Worm (Caenorhabditis elegans) whole organism, L1 larva: Measurements from ENCODE around the gene fbxb-77.

Experiments used
- C04F5.9 ChIP-seq: sonication (generic microtip); optimal IDR thresholded peaks from 2 replicates; lab custom pipeline; 2016; ENCODE audit warnings: missing genetic modification characterization, missing compliant biosample characterization
- F16B12.6 ChIP-seq: fragments of 150-350 bp; optimal IDR thresholded peaks from 2 replicates; lab custom pipeline; 2014; ENCODE audit warnings: missing biosample characterization, missing genetic modification characterization
- blmp-1 ChIP-seq: fragments of 150-350 bp; optimal IDR thresholded peaks from 2 replicates; lab custom pipeline; 2014; ENCODE audit warnings: missing biosample characterization, missing genetic modification characterization
- ceh-8 ChIP-seq: fragments of 200-800 bp; sonication (Bioruptor generic); optimal IDR thresholded peaks from 2 replicates; lab custom pipeline; 2018; ENCODE audit warnings: mild to moderate bottlenecking, missing genetic modification characterization, moderate library complexity, missing compliant biosample characterization
- ceh-82 ChIP-seq, 3 experiments: fragments of 150-350 bp in 1 of 3; sonication (generic microtip) in 2 of 3; optimal IDR thresholded peaks; 2 replicates each; lab custom pipeline; 2014 to 2017; ENCODE audit warnings: missing biosample characterization in 3 of 3, missing genetic modification characterization in 3 of 3
- ceh-88 ChIP-seq: fragments of 200-800 bp; sonication (Bioruptor generic); IDR thresholded peaks from 2 replicates; pipeline ENCODE4 v1.3.6; 2022; ENCODE audit warnings: missing genetic modification characterization, missing compliant biosample characterization
- ceh-90 ChIP-seq: sonication (generic microtip); optimal IDR thresholded peaks from 2 replicates; lab custom pipeline; 2016; ENCODE audit warnings: missing genetic modification characterization, missing compliant biosample characterization
- dpl-1 ChIP-seq, 3 experiments: fragments of 150-350 bp in 2 of 3; sonication (generic microtip) in 1 of 3; optimal IDR thresholded peaks; 2 replicates each; lab custom pipeline; 2014 to 2017; ENCODE audit warnings: missing biosample characterization in 3 of 3, missing genetic modification characterization in 3 of 3, missing genetic modification reagents in 3 of 3
- dsc-1 ChIP-seq: sonication (generic microtip); optimal IDR thresholded peaks from 2 replicates; lab custom pipeline; 2016; ENCODE audit warnings: mild to moderate bottlenecking, missing genetic modification characterization, missing compliant biosample characterization
- efl-1 ChIP-seq, 4 experiments: fragments of 150-350 bp; optimal IDR thresholded peaks in 3 of 4; peaks in 1 of 4; 1 replicate in 1 of 4; 2 replicates in 3 of 4; lab custom pipeline; 2014; ENCODE audit warnings: missing biosample characterization in 2 of 4, missing genetic modification characterization in 2 of 4, missing genetic modification reagents in 2 of 4
- egl-13 ChIP-seq: sonication (generic microtip); optimal IDR thresholded peaks from 2 replicates; lab custom pipeline; 2016; ENCODE audit warnings: missing genotype, missing genetic modification reagents, missing genetic modification characterization, missing compliant biosample characterization
- elt-2 ChIP-seq: sonication (generic microtip); optimal IDR thresholded peaks from 2 replicates; lab custom pipeline; 2016; ENCODE audit warnings: missing genetic modification characterization, mild to moderate bottlenecking, inconsistent platforms, missing compliant biosample characterization, missing genetic modification reagents
- elt-3 ChIP-seq, 6 experiments: fragments of 150-350 bp in 1 of 6; sonication (generic microtip); optimal IDR thresholded peaks; 2 replicates each; lab custom pipeline; 2017 to 2018; ENCODE audit warnings: missing biosample characterization in 6 of 6, missing genetic modification characterization in 6 of 6, inconsistent platforms in 1 of 6
- ets-5 ChIP-seq: fragments of 200-800 bp; sonication (Bioruptor generic); IDR thresholded peaks from 2 replicates; pipeline ENCODE4 v1.3.6; 2022; ENCODE audit warnings: missing genetic modification characterization, missing compliant biosample characterization
- fkh-10 ChIP-seq: sonication (generic microtip); optimal IDR thresholded peaks from 2 replicates; lab custom pipeline; 2017; ENCODE audit warnings: missing biosample characterization, missing genetic modification reagents, missing genetic modification characterization
- fkh-4 ChIP-seq: sonication (generic microtip); optimal IDR thresholded peaks from 2 replicates; lab custom pipeline; 2016; ENCODE audit warnings: missing compliant biosample characterization, missing genetic modification characterization, borderline replicate concordance
- fkh-8 ChIP-seq: sonication (generic microtip); optimal IDR thresholded peaks from 2 replicates; lab custom pipeline; 2016; ENCODE audit warnings: mild to moderate bottlenecking, missing genetic modification characterization, missing compliant biosample characterization
- fos-1 ChIP-seq: fragments of 150-350 bp; optimal IDR thresholded peaks from 2 replicates; lab custom pipeline; 2014; ENCODE audit warnings: missing biosample characterization, missing genetic modification characterization
- grh-1 ChIP-seq: fragments of 200-800 bp; sonication (Bioruptor generic); IDR thresholded peaks from 2 replicates; pipeline ENCODE4 v1.3.6; 2022; ENCODE audit warnings: missing genetic modification reagents, missing genetic modification characterization, missing compliant biosample characterization
- irx-1 ChIP-seq: sonication (generic microtip); optimal IDR thresholded peaks from 2 replicates; lab custom pipeline; 2016; ENCODE audit warnings: missing genetic modification characterization, missing compliant biosample characterization
- isw-1 ChIP-seq: fragments of 200-800 bp; sonication (Bioruptor generic); IDR thresholded peaks from 2 replicates; pipeline ENCODE4 v1.3.6; 2022; ENCODE audit warnings: missing genetic modification characterization, missing compliant biosample characterization
- jun-1 ChIP-seq: fragments of 150-350 bp; optimal IDR thresholded peaks from 2 replicates; lab custom pipeline; 2014; ENCODE audit warnings: missing biosample characterization, missing genetic modification reagents, missing genetic modification characterization
- lin-13 ChIP-seq: fragments of 150-350 bp; optimal IDR thresholded peaks from 2 replicates; lab custom pipeline; 2014; ENCODE audit warnings: missing biosample characterization, missing genetic modification reagents, missing genetic modification characterization
- lin-14 ChIP-seq: fragments of 200-800 bp; sonication (Bioruptor generic); optimal IDR thresholded peaks from 2 replicates; lab custom pipeline; 2018; ENCODE audit warnings: mild to moderate bottlenecking, missing genetic modification characterization, moderate library complexity, missing compliant biosample characterization
- lin-15B ChIP-seq: fragments of 150-350 bp; sonication (generic microtip); optimal IDR thresholded peaks from 3 replicates; lab custom pipeline; 2014; ENCODE audit warnings: missing biosample characterization, missing genetic modification characterization
- lin-35 ChIP-seq, 2 experiments: fragments of 150-350 bp; optimal IDR thresholded peaks; 2 replicates each; lab custom pipeline; 2014; ENCODE audit warnings: missing biosample characterization in 2 of 2, missing genetic modification characterization in 2 of 2, missing genetic modification reagents in 2 of 2
- lir-3 ChIP-seq: sonication (generic microtip); optimal IDR thresholded peaks from 2 replicates; lab custom pipeline; 2016; ENCODE audit warnings: mild to moderate bottlenecking, missing genetic modification characterization, moderate library complexity, missing compliant biosample characterization; ENCODE audit not compliant: poor library complexity
- lsy-2 ChIP-seq, 2 experiments: fragments of 150-350 bp; optimal IDR thresholded peaks; 2 replicates each; lab custom pipeline; 2014; ENCODE audit warnings: missing biosample characterization in 2 of 2, missing genetic modification characterization in 2 of 2
- mab-9 ChIP-seq: fragments of 200-800 bp; sonication (Bioruptor generic); IDR thresholded peaks from 2 replicates; pipeline ENCODE4 v1.3.6; 2022; ENCODE audit warnings: missing genetic modification reagents, missing genetic modification characterization, missing compliant biosample characterization
- mep-1 ChIP-seq: fragments of 150-350 bp; optimal IDR thresholded peaks from 2 replicates; lab custom pipeline; 2014; ENCODE audit warnings: missing biosample characterization, missing genetic modification characterization
- nhr-11 ChIP-seq: fragments of 150-350 bp; optimal IDR thresholded peaks from 2 replicates; lab custom pipeline; 2014; ENCODE audit warnings: missing biosample characterization, missing genetic modification characterization
- nhr-19 ChIP-seq: fragments of 200-800 bp; sonication (Bioruptor generic); conservative IDR thresholded peaks from 2 replicates; pipeline ENCODE4 v1.3.6; 2022; ENCODE audit warnings: missing genetic modification characterization, missing compliant biosample characterization
- nhr-20 ChIP-seq: sonication (generic microtip); optimal IDR thresholded peaks from 2 replicates; lab custom pipeline; 2016; ENCODE audit warnings: mild to moderate bottlenecking, missing genetic modification characterization, missing compliant biosample characterization
- nhr-47 ChIP-seq: sonication (generic microtip); optimal IDR thresholded peaks from 2 replicates; lab custom pipeline; 2016; ENCODE audit warnings: mild to moderate bottlenecking, missing genetic modification characterization, moderate library complexity, missing compliant biosample characterization
- nhr-71 ChIP-seq: sonication (generic microtip); optimal IDR thresholded peaks from 2 replicates; lab custom pipeline; 2016; ENCODE audit warnings: mild to moderate bottlenecking, missing genetic modification characterization, moderate library complexity, missing compliant biosample characterization
- nhr-77 ChIP-seq: fragments of 150-350 bp; optimal IDR thresholded peaks from 2 replicates; lab custom pipeline; 2014; ENCODE audit warnings: missing biosample characterization, missing genetic modification characterization
- nhr-85 ChIP-seq: sonication (generic microtip); peaks from one replicate; lab custom pipeline; 2016; ENCODE audit warnings: missing genetic modification characterization, inconsistent platforms, missing compliant biosample characterization
- nhr-90 ChIP-seq: sonication (generic microtip); optimal IDR thresholded peaks from 2 replicates; lab custom pipeline; 2016; ENCODE audit warnings: mild to moderate bottlenecking, missing genetic modification characterization, missing compliant biosample characterization; ENCODE audit not compliant: poor library complexity
- pax-3 ChIP-seq: fragments of 200-800 bp; sonication (Bioruptor generic); optimal IDR thresholded peaks from 2 replicates; lab custom pipeline; 2018; ENCODE audit warnings: mild to moderate bottlenecking, missing genetic modification characterization, moderate library complexity, missing compliant biosample characterization
- rnt-1 ChIP-seq: sonication (generic microtip); optimal IDR thresholded peaks from 2 replicates; lab custom pipeline; 2016; ENCODE audit warnings: mild to moderate bottlenecking, missing genetic modification characterization, moderate library complexity, missing compliant biosample characterization
- skn-1 ChIP-seq: fragments of 150-350 bp; optimal IDR thresholded peaks from 2 replicates; lab custom pipeline; 2014; ENCODE audit warnings: missing biosample characterization, missing genetic modification characterization
- snu-23 ChIP-seq: sonication (generic microtip); optimal IDR thresholded peaks from 2 replicates; lab custom pipeline; 2016; ENCODE audit warnings: missing genetic modification characterization, missing compliant biosample characterization
- sox-4 ChIP-seq: sonication (generic microtip); optimal IDR thresholded peaks from 2 replicates; lab custom pipeline; 2016; ENCODE audit warnings: missing genetic modification characterization, missing compliant biosample characterization
- swsn-7 ChIP-seq: sonication (generic microtip); optimal IDR thresholded peaks from 2 replicates; lab custom pipeline; 2016; ENCODE audit warnings: missing genetic modification characterization, missing compliant biosample characterization
- tbx-2 ChIP-seq: sonication (generic microtip); optimal IDR thresholded peaks from 2 replicates; lab custom pipeline; 2016; ENCODE audit warnings: missing genetic modification characterization, missing compliant biosample characterization
- unc-86 ChIP-seq: sonication (generic microtip); optimal IDR thresholded peaks from 2 replicates; lab custom pipeline; 2016; ENCODE audit warnings: missing genetic modification characterization, missing compliant biosample characterization
- unc-98 ChIP-seq: fragments of 200-800 bp; sonication (Bioruptor generic); IDR thresholded peaks from 2 replicates; pipeline ENCODE4 v1.3.6; 2022; ENCODE audit warnings: missing genetic modification characterization, missing compliant biosample characterization
- vab-15 ChIP-seq: sonication (generic microtip); optimal IDR thresholded peaks from 2 replicates; lab custom pipeline; 2017; ENCODE audit warnings: missing genotype, mild to moderate bottlenecking, missing genetic modification characterization, missing compliant biosample characterization
- xbp-1 ChIP-seq: sonication (generic microtip); optimal IDR thresholded peaks from 2 replicates; lab custom pipeline; 2016; ENCODE audit warnings: missing genetic modification characterization, missing compliant biosample characterization
- ztf-11 ChIP-seq, 2 experiments: sonication (generic microtip); optimal IDR thresholded peaks; 2 replicates each; lab custom pipeline; 2016 to 2017; ENCODE audit warnings: missing genetic modification characterization in 2 of 2, missing biosample characterization in 1 of 2, missing compliant biosample characterization in 1 of 2
- ztf-4 ChIP-seq: fragments of 150-350 bp; optimal IDR thresholded peaks from 2 replicates; lab custom pipeline; 2014; ENCODE audit warnings: missing biosample characterization, missing genetic modification characterization

The fbxb-77 gene

DNA sequence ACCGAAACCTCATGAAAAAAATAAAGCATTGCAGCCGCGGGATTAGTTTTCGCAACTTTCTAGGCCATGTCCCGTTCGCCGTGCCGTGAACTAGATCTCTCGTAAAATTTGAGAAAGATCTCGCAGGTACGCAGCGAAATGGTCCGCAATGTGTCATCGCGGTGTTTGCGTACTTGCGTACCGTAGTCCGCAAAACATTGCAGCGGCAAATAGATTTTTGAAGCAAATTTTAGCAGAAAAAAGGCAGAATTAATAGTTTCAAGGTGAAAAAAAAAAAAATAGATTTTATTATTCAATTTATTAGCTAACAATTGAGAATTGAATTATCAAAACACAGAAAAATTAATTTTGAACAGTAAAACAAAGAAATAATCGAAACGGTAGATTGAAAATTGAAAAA, 28.0 kb downstream of the fbxb-77 start:
- TF ChIP-seq ceh-82 (tag; optimal IDR thresholded peaks at IDR 0.05; lab: Kevin White, UChicago) (peak; percentile 36 to 44 (median 40)), xbp-1 (tag; lab: Kevin White, UChicago) (peak; percentile 89), nhr-47 (peak; percentile 98), vab-15 (peak; percentile 32), fkh-10 (GFP tag; lab: Kevin White, UChicago) (peak; percentile 4), nhr-85 (tag; lab: Kevin White, UChicago) (peak; percentile 95), unc-98 (GFP tag; lab: Robert Waterston, UW) (peak; percentile 99), lin-35 (GFP tag; optimal IDR thresholded peaks at IDR 0.05; lab: Kevin White, UChicago) (peak; percentile 9 to 67), sox-4 (tag; lab: Kevin White, UChicago) (peak; percentile 82), lsy-2 (tag; optimal IDR thresholded peaks at IDR 0.05; lab: Kevin White, UChicago) (peak; percentile 97 to 98), ceh-8 (GFP tag; lab: Kevin White, UChicago) (peak; percentile 82), nhr-20 (tag; lab: Kevin White, UChicago) (peak; percentile 93), egl-13 (peak; percentile 84), mab-9 (GFP tag; lab: Robert Waterston, UW) (peak; percentile 98), nhr-19 (GFP tag; lab: Robert Waterston, UW) (peak; percentile 100), efl-1 (optimal IDR thresholded peaks at IDR 0.05; lab: Kevin White, UChicago) (peak; percentile 76 to 80), efl-1 (GFP tag; optimal IDR thresholded peaks at IDR 0.05 in 1 of 2; lab: Kevin White, UChicago) (peak; percentile 64 to 97), fkh-4 (tag; lab: Kevin White, UChicago) (peak; percentile 82), lin-14 (GFP tag; lab: Kevin White, UChicago) (peak; percentile 91), swsn-7 (tag; lab: Kevin White, UChicago) (peak; percentile 90), ets-5 (GFP tag; lab: Robert Waterston, UW) (peak; percentile 75; the same call in 1 of the 2 replicates), pax-3 (tag; lab: Kevin White, UChicago) (peak; percentile 89), elt-3 (tag; optimal IDR thresholded peaks at IDR 0.05; lab: Kevin White, UChicago) (peak in 1 of 6 experiments; percentile 61), skn-1 (tag; lab: Kevin White, UChicago) (peak; percentile 9), lin-13 (GFP tag; lab: Kevin White, UChicago) (peak; percentile 39), lin-15B (tag; lab: Kevin White, UChicago) (peak; percentile 61), lir-3 (tag; lab: Kevin White, UChicago) (peak; percentile 84), grh-1 (GFP tag; lab: Robert Waterston, UW) (peak; percentile 99), nhr-11 (peak; percentile 28), irx-1 (tag; lab: Kevin White, UChicago) (peak; percentile 85), ztf-4 (peak; percentile 7), rnt-1 (tag; lab: Kevin White, UChicago) (peak; percentile 90), unc-86 (tag; lab: Kevin White, UChicago) (peak; percentile 89), nhr-71 (tag; lab: Kevin White, UChicago) (peak; percentile 97), F16B12.6 (tag; lab: Kevin White, UChicago) (peak; percentile 74), C04F5.9 (tag; lab: Kevin White, UChicago) (peak; percentile 86), nhr-77 (tag; lab: Kevin White, UChicago) (peak; percentile 68), ceh-90 (tag; lab: Kevin White, UChicago) (peak; percentile 64), nhr-90 (peak; percentile 94), blmp-1 (tag; lab: Kevin White, UChicago) (peak; percentile 3), tbx-2 (peak; percentile 92), elt-2 (tag; lab: Kevin White, UChicago) (peak; percentile 51), isw-1 (peak; percentile 99), dpl-1 (GFP tag; optimal IDR thresholded peaks at IDR 0.05; lab: Kevin White, UChicago) (peak; percentile 58 to 73 (median 73)), jun-1 (tag; lab: Kevin White, UChicago) (peak; percentile 64), dsc-1 (tag; lab: Kevin White, UChicago) (peak; percentile 93), ceh-88 (GFP tag; lab: Robert Waterston, UW) (peak; percentile 100), snu-23 (GFP tag; lab: Kevin White, UChicago) (peak; percentile 89), mep-1 (tag; lab: Kevin White, UChicago) (peak; percentile 63), fos-1 (tag; lab: Kevin White, UChicago) (peak; percentile 8), fkh-8 (tag; lab: Kevin White, UChicago) (peak; percentile 91), ztf-11 (tag; optimal IDR thresholded peaks at IDR 0.05; lab: Kevin White, UChicago) (peak in 1 of 2 experiments; percentile 75)
